Fruit fly (Drosophila melanogaster): ENCODE results near the gene apn.

The apn gene

dm6 chr3R:13288763-13289312, at the start of gene apn:
Gene apn, minus strand, starts transcription at chr3R:13288813.
- TF ChIP-seq CG9705 (GFP tag; optimal IDR thresholded peaks at IDR 0.05) (no peak), sage (GFP tag; optimal IDR thresholded peaks at IDR 0.05) (no peak)

dm6 chr3R:13338030-13338429, 49.4 kb upstream of the apn start, which contains the start of gene PK2-R1:
Gene PK2-R1, plus strand, starts transcription at chr3R:13338330.
- TF ChIP-seq Abd-B (GFP tag; optimal IDR thresholded peaks at IDR 0.05) (no peak), CG32264 (GFP tag; optimal IDR thresholded peaks at IDR 0.05) (no peak), ey (GFP tag; optimal IDR thresholded peaks at IDR 0.05) (no peak), Jra (GFP tag; optimal IDR thresholded peaks at IDR 0.05) (no peak), brk (GFP tag; optimal IDR thresholded peaks at IDR 0.05) (no peak), OdsH (GFP tag; optimal IDR thresholded peaks at IDR 0.05) (no peak), woc (GFP tag; optimal IDR thresholded peaks at IDR 0.05) (no peak), Vsx2 (GFP tag; optimal IDR thresholded peaks at IDR 0.05; ENCODE audit: partially characterized antibody) (no peak), GATAd (GFP tag; optimal IDR thresholded peaks at IDR 0.05) (no peak), CG9705 (GFP tag; optimal IDR thresholded peaks at IDR 0.05) (no peak), Hnf4 (GFP tag; optimal IDR thresholded peaks at IDR 0.05) (no peak), HLH106 (tag; optimal IDR thresholded peaks at IDR 0.05) (no peak)

dm6 chr3R:13334007-13334406, 45.4 kb upstream of the apn start, which contains the start of gene PK2-R2:
Gene PK2-R2, minus strand, starts transcription at chr3R:13334166.
- TF ChIP-seq Jra (GFP tag; optimal IDR thresholded peaks at IDR 0.05) (no peak), brk (GFP tag; optimal IDR thresholded peaks at IDR 0.05) (no peak), br (GFP tag; optimal IDR thresholded peaks at IDR 0.05) (no peak), pan (optimal IDR thresholded peaks at IDR 0.05) (no peak), Hnf4 (GFP tag; optimal IDR thresholded peaks at IDR 0.05) (no peak), rgr (GFP tag; optimal IDR thresholded peaks at IDR 0.05) (no peak), h (GFP tag; optimal IDR thresholded peaks at IDR 0.05) (no peak), jim (GFP tag; optimal IDR thresholded peaks at IDR 0.05) (no peak), ey (GFP tag; optimal IDR thresholded peaks at IDR 0.05) (no peak), Mio (GFP tag; optimal IDR thresholded peaks at IDR 0.05) (no peak), foxo (GFP tag; optimal IDR thresholded peaks at IDR 0.05) (no peak), fru (GFP tag; optimal IDR thresholded peaks at IDR 0.05) (no peak), OdsH (GFP tag; optimal IDR thresholded peaks at IDR 0.05) (no peak), dsf (GFP tag; optimal IDR thresholded peaks at IDR 0.05; ENCODE audit: borderline replicate concordance) (no peak), Rel (GFP tag; optimal IDR thresholded peaks at IDR 0.05) (no peak), Rel (tag; optimal IDR thresholded peaks at IDR 0.05) (no peak)

dm6 chr3R:13333031-13333430, 44.4 kb upstream of the apn start:
- no peak for TF ChIP-seq Dif (GFP tag; optimal IDR thresholded peaks at IDR 0.05; ENCODE audit: partially characterized antibody)

- peak; percentile 35 for TF ChIP-seq rgr (GFP tag; optimal IDR thresholded peaks at IDR 0.05)
- TF ChIP-seq Rel (GFP tag; optimal IDR thresholded peaks at IDR 0.05) = no peak
- TF ChIP-seq Rel (tag; optimal IDR thresholded peaks at IDR 0.05) = no peak
These were observed 31.3 kb upstream of the apn start for dm6 chr3R:13319873-13320272.

- TF ChIP-seq sv (GFP tag; optimal IDR thresholded peaks at IDR 0.05) = no peak
- TF ChIP-seq Sp1 (GFP tag; optimal IDR thresholded peaks at IDR 0.05) = no peak
- TF ChIP-seq HLH106 (tag; optimal IDR thresholded peaks at IDR 0.05) = no peak
- TF ChIP-seq CG32264 (GFP tag; optimal IDR thresholded peaks at IDR 0.05) = no peak
- no peak for TF ChIP-seq br (GFP tag; optimal IDR thresholded peaks at IDR 0.05)
- TF ChIP-seq lola (GFP tag; optimal IDR thresholded peaks at IDR 0.05) = no peak
- TF ChIP-seq psq (GFP tag; optimal IDR thresholded peaks at IDR 0.05) = no peak
- TF ChIP-seq Hr83 (GFP tag; optimal IDR thresholded peaks at IDR 0.05; ENCODE audit: poor library complexity, severe bottlenecking) = no peak
- no peak for TF ChIP-seq Hnf4 (GFP tag; optimal IDR thresholded peaks at IDR 0.05)
- TF ChIP-seq brk (GFP tag; optimal IDR thresholded peaks at IDR 0.05) = no peak
- no peak for TF ChIP-seq tai (GFP tag; optimal IDR thresholded peaks at IDR 0.05)
- no peak for TF ChIP-seq N (GFP tag; optimal IDR thresholded peaks at IDR 0.05)
- no peak for TF ChIP-seq pan (optimal IDR thresholded peaks at IDR 0.05)
- TF ChIP-seq dsf (GFP tag; optimal IDR thresholded peaks at IDR 0.05; ENCODE audit: borderline replicate concordance) = no peak
These were observed 30.6 kb upstream of the apn start, which contains the start of gene CG45080 for dm6 chr3R:13319170-13319569. Gene CG45080, minus strand, starts transcription at chr3R:13319270.
